Fruit fly (Drosophila melanogaster) whole organism, prepupa: ENCODE measurements around the gene CG1409.

ENCODE experiments used
- CG6163 ChIP-seq: fragments of 200-800 bp; sonication (Bioruptor generic); IDR thresholded peaks from 3 replicates; pipeline ENCODE4 v1.3.6; 2022; ENCODE audit warnings: missing biosample characterization, missing genetic modification characterization
- Met ChIP-seq: fragments of 200-800 bp; sonication (Bioruptor generic); optimal IDR thresholded peaks from 3 replicates; lab custom pipeline; 2016; ENCODE audit warnings: missing biosample characterization, missing genetic modification characterization
- dac ChIP-seq: fragments of 200-800 bp; sonication (Bioruptor generic); optimal IDR thresholded peaks from 2 replicates; lab custom pipeline; 2017; ENCODE audit warnings: missing biosample characterization, mild to moderate bottlenecking, missing genetic modification characterization

- TF ChIP-seq Met (GFP tag; lab: Kevin White, UChicago) = no peak
- TF ChIP-seq CG6163 (GFP tag; lab: Robert Waterston, UW) = no peak
- no peak for TF ChIP-seq dac (GFP tag; lab: Kevin White, UChicago)
Measured at dm6 chrX:7884360-7884759, 26.4 kb downstream of the CG1409 start, which contains the start of gene Ir7g.
